Fruit fly (Drosophila melanogaster) whole organism, embryonic: ENCODE data around the gene Sf3b2.

Source experiments
- Atf-2 ChIP-seq: fragments of 200-800 bp; sonication (Bioruptor generic); optimal IDR thresholded peaks from 2 replicates; lab custom pipeline; 2016; ENCODE audit warnings: missing biosample characterization, missing genetic modification characterization
- Bdp1 ChIP-seq: fragments of 200-800 bp; sonication (Bioruptor generic); optimal IDR thresholded peaks from 3 replicates; lab custom pipeline; 2016; ENCODE audit warnings: missing biosample characterization, missing genetic modification characterization
- CG10267 ChIP-seq: fragments of 200-800 bp; sonication (Bioruptor generic); optimal IDR thresholded peaks from 2 replicates; lab custom pipeline; 2018; ENCODE audit warnings: missing biosample characterization, mild to moderate bottlenecking, missing genetic modification characterization, moderate library complexity
- CG11695 ChIP-seq: fragments of 200-800 bp; sonication (Bioruptor generic); IDR thresholded peaks from 3 replicates; pipeline ENCODE4 v1.3.6; 2022; ENCODE audit warnings: missing biosample characterization, missing genetic modification characterization
- CG12155 ChIP-seq: fragments of 200-800 bp; sonication (Bioruptor generic); optimal IDR thresholded peaks from 3 replicates; lab custom pipeline; 2016; ENCODE audit warnings: missing biosample characterization, missing genetic modification characterization
- CG1233 ChIP-seq: fragments of 200-800 bp; sonication (Bioruptor generic); optimal IDR thresholded peaks from 4 replicates; lab custom pipeline; 2018; ENCODE audit warnings: missing biosample characterization, mild to moderate bottlenecking, missing genetic modification characterization
- CG12942 ChIP-seq: fragments of 200-800 bp; sonication (Bioruptor generic); optimal IDR thresholded peaks from 3 replicates; lab custom pipeline; 2016; ENCODE audit warnings: missing biosample characterization, missing genetic modification characterization
- CG13775 ChIP-seq: fragments of 200-800 bp; sonication (Bioruptor generic); optimal IDR thresholded peaks from 3 replicates; lab custom pipeline; 2017; ENCODE audit warnings: missing biosample characterization, mild to moderate bottlenecking, missing genetic modification characterization
- CG15011 ChIP-seq: fragments of 200-800 bp; sonication (Bioruptor generic); optimal IDR thresholded peaks from 3 replicates; lab custom pipeline; 2018; ENCODE audit warnings: missing biosample characterization, mild to moderate bottlenecking, missing genetic modification characterization
- CG15269 ChIP-seq: fragments of 200-800 bp; sonication (Bioruptor generic); optimal IDR thresholded peaks from 2 replicates; lab custom pipeline; 2018; ENCODE audit warnings: missing biosample characterization, mild to moderate bottlenecking, missing genetic modification characterization, moderate library complexity
- CG17568 ChIP-seq: fragments of 200-800 bp; sonication (Bioruptor generic); optimal IDR thresholded peaks from 2 replicates; lab custom pipeline; 2018; ENCODE audit warnings: missing biosample characterization, mild to moderate bottlenecking, missing genetic modification characterization, moderate library complexity
- CG18619 ChIP-seq: fragments of 200-800 bp; sonication (Bioruptor generic); optimal IDR thresholded peaks from 3 replicates; lab custom pipeline; 2017; ENCODE audit warnings: missing biosample characterization, mild to moderate bottlenecking, missing genetic modification characterization
- CG2889 ChIP-seq: fragments of 200-800 bp; sonication (Bioruptor generic); IDR thresholded peaks from 3 replicates; pipeline ENCODE4 v1.3.6; 2022; ENCODE audit warnings: missing biosample characterization, missing genetic modification characterization
- CG31224 ChIP-seq: fragments of 200-800 bp; sonication (Bioruptor generic); IDR thresholded peaks from 2 replicates; pipeline ENCODE4 v1.3.6; 2022; ENCODE audit warnings: missing biosample characterization, missing genetic modification characterization
- CG31441 ChIP-seq: fragments of 200-800 bp; sonication (Bioruptor generic); IDR thresholded peaks from 2 replicates; pipeline ENCODE4 v1.3.6; 2022; ENCODE audit warnings: missing biosample characterization, missing genetic modification characterization
- CG32767 ChIP-seq: fragments of 200-800 bp; sonication (Bioruptor generic); IDR thresholded peaks from 2 replicates; pipeline ENCODE4 v1.3.6; 2022; ENCODE audit warnings: missing biosample characterization, missing genetic modification characterization
- CG3281 ChIP-seq: fragments of 200-800 bp; sonication (Bioruptor generic); optimal IDR thresholded peaks from 3 replicates; lab custom pipeline; 2017; ENCODE audit warnings: missing biosample characterization, mild to moderate bottlenecking, missing genetic modification characterization
- CG34422 ChIP-seq: fragments of 200-800 bp; sonication (Bioruptor generic); IDR thresholded peaks from 3 replicates; pipeline ENCODE4 v1.3.6; 2022; ENCODE audit warnings: missing biosample characterization, missing genetic modification characterization
- CG3726 ChIP-seq: fragments of 200-800 bp; sonication (Bioruptor generic); IDR thresholded peaks from 3 replicates; pipeline ENCODE4, ENCODE4 v1.3.6; 2022; ENCODE audit warnings: missing biosample characterization, missing genetic modification characterization
- CG4360 ChIP-seq: fragments of 200-800 bp; sonication (Bioruptor generic); IDR thresholded peaks from 2 replicates; pipeline ENCODE4 v1.3.6; 2022; ENCODE audit warnings: missing biosample characterization, missing genetic modification characterization
- CG6272 ChIP-seq: fragments of 200-800 bp; sonication (Bioruptor generic); IDR thresholded peaks from 2 replicates; pipeline ENCODE4 v1.3.6; 2022; ENCODE audit warnings: missing biosample characterization, missing genetic modification characterization
- CG6689 ChIP-seq: fragments of 200-800 bp; sonication (Bioruptor generic); IDR thresholded peaks from 2 replicates; pipeline ENCODE4 v1.3.6; 2022; ENCODE audit warnings: missing biosample characterization, missing genetic modification characterization
- CG7839 ChIP-seq: fragments of 200-800 bp; sonication (Bioruptor generic); optimal IDR thresholded peaks from 3 replicates; lab custom pipeline; 2018; ENCODE audit warnings: missing biosample characterization, mild to moderate bottlenecking, missing genetic modification characterization, moderate library complexity
- CG9817 ChIP-seq: fragments of 200-800 bp; sonication (Bioruptor generic); optimal IDR thresholded peaks from 2 replicates; lab custom pipeline; 2018; ENCODE audit warnings: missing biosample characterization, mild to moderate bottlenecking, missing genetic modification characterization, moderate library complexity
- CG9932 ChIP-seq: fragments of 200-800 bp; sonication (Bioruptor generic); IDR thresholded peaks from 2 replicates; pipeline ENCODE4 v1.3.6; 2022; ENCODE audit warnings: missing biosample characterization, missing genetic modification characterization
- Elba2 ChIP-seq: fragments of 200-800 bp; sonication (Bioruptor generic); optimal IDR thresholded peaks from 3 replicates; lab custom pipeline; 2016; ENCODE audit warnings: missing biosample characterization, missing genetic modification characterization
- H15 ChIP-seq: fragments of 200-800 bp; sonication (Bioruptor generic); IDR thresholded peaks from 3 replicates; pipeline ENCODE4 v1.3.6; 2022; ENCODE audit warnings: missing biosample characterization, missing genetic modification characterization
- HHEX ChIP-seq: fragments of 200-800 bp; sonication (Bioruptor generic); optimal IDR thresholded peaks from 3 replicates; lab custom pipeline; 2017; ENCODE audit warnings: missing biosample characterization, mild to moderate bottlenecking, missing genetic modification characterization, missing genetic modification reagents
- HmgZ ChIP-seq: fragments of 200-800 bp; sonication (Bioruptor generic); optimal IDR thresholded peaks from 2 replicates; lab custom pipeline; 2018; ENCODE audit warnings: missing biosample characterization, mild to moderate bottlenecking, missing genetic modification characterization
- Hmr ChIP-seq: fragments of 200-800 bp; sonication (Bioruptor generic); optimal IDR thresholded peaks from 3 replicates; lab custom pipeline; 2017; ENCODE audit warnings: mild to moderate bottlenecking, missing biosample characterization, missing genetic modification reagents, missing genetic modification characterization
- Lhr ChIP-seq: fragments of 200-800 bp; sonication (Bioruptor generic); optimal IDR thresholded peaks from 3 replicates; lab custom pipeline; 2017; ENCODE audit warnings: mild to moderate bottlenecking, missing biosample characterization, missing genetic modification reagents, missing genetic modification characterization
- Mes4 ChIP-seq: fragments of 200-800 bp; sonication (Bioruptor generic); optimal IDR thresholded peaks from 2 replicates; lab custom pipeline; 2016; ENCODE audit warnings: missing biosample characterization, missing genetic modification characterization
- Optix ChIP-seq: fragments of 200-800 bp; sonication (Bioruptor generic); IDR thresholded peaks from 3 replicates; pipeline ENCODE4 v1.3.6; 2022; ENCODE audit warnings: missing biosample characterization, missing genetic modification characterization
- YL-1 ChIP-seq: fragments of 200-800 bp; sonication (Bioruptor generic); optimal IDR thresholded peaks from 3 replicates; lab custom pipeline; 2017; ENCODE audit warnings: missing biosample characterization, mild to moderate bottlenecking, missing genetic modification characterization
- cwo ChIP-seq: fragments of 200-800 bp; sonication (Bioruptor generic); optimal IDR thresholded peaks from 3 replicates; lab custom pipeline; 2017; ENCODE audit warnings: missing biosample characterization, missing genetic modification characterization, mild to moderate bottlenecking, moderate library complexity, missing genetic modification reagents
- dan ChIP-seq: fragments of 200-800 bp; sonication (Bioruptor generic); IDR thresholded peaks from 2 replicates; pipeline ENCODE4 v1.3.6; 2022; ENCODE audit warnings: missing biosample characterization, missing genetic modification characterization
- dmrt11E ChIP-seq: fragments of 200-800 bp; sonication (Bioruptor generic); optimal IDR thresholded peaks from 3 replicates; lab custom pipeline; 2018; ENCODE audit warnings: missing biosample characterization, mild to moderate bottlenecking, missing genetic modification characterization, moderate library complexity
- esg ChIP-seq: fragments of 200-800 bp; sonication (Bioruptor generic); conservative IDR thresholded peaks from 2 replicates; pipeline ENCODE4 v1.3.6; 2022; ENCODE audit warnings: missing biosample characterization, missing genetic modification characterization
- fd64A ChIP-seq: fragments of 200-800 bp; sonication (Bioruptor generic); optimal IDR thresholded peaks from 3 replicates; lab custom pipeline; 2018; ENCODE audit warnings: missing biosample characterization, mild to moderate bottlenecking, missing genetic modification characterization
- gt ChIP-seq: fragments of 200-800 bp; sonication (Bioruptor generic); IDR thresholded peaks from 2 replicates; pipeline ENCODE4 v1.3.6; 2022; ENCODE audit warnings: missing biosample characterization, missing genetic modification characterization
- jumu ChIP-seq: fragments of 200-800 bp; sonication (Bioruptor generic); optimal IDR thresholded peaks from 3 replicates; lab custom pipeline; 2016; ENCODE audit warnings: missing biosample characterization, missing genetic modification characterization
- knrl ChIP-seq: fragments of 200-800 bp; sonication (Bioruptor generic); IDR thresholded peaks from 3 replicates; pipeline ENCODE4 v1.3.6; 2022; ENCODE audit warnings: missing biosample characterization, missing genetic modification characterization; ENCODE audit not compliant: partially characterized antibody
- lmd ChIP-seq: fragments of 200-800 bp; sonication (Bioruptor generic); IDR thresholded peaks from 2 replicates; pipeline ENCODE4 v1.3.6; 2022; ENCODE audit warnings: missing biosample characterization, missing genetic modification characterization
- nerfin-1 ChIP-seq: fragments of 200-800 bp; sonication (Bioruptor generic); optimal IDR thresholded peaks from 3 replicates; lab custom pipeline; 2019; ENCODE audit warnings: missing biosample characterization, mild to moderate bottlenecking, missing genetic modification characterization, moderate library complexity
- pros ChIP-seq: fragments of 200-800 bp; sonication (Bioruptor generic); optimal IDR thresholded peaks from 3 replicates; lab custom pipeline; 2019; ENCODE audit warnings: missing biosample characterization, mild to moderate bottlenecking, missing genetic modification characterization, moderate library complexity
- sc ChIP-seq, 3 experiments: fragments of >200 bp in 2 of 3; fragments of 200-800 bp in 1 of 3; sonication (Bioruptor generic) in 1 of 3; optimal IDR thresholded peaks; 2 replicates in 2 of 3; 3 replicates in 1 of 3; lab custom pipeline; 2017; ENCODE audit warnings: mild to moderate bottlenecking in 1 of 3, missing biosample characterization in 1 of 3, missing genetic modification characterization in 1 of 3, missing genetic modification reagents in 1 of 3
- sob ChIP-seq: fragments of 200-800 bp; sonication (Bioruptor generic); IDR thresholded peaks from 2 replicates; pipeline ENCODE4 v1.3.6; 2022; ENCODE audit warnings: missing biosample characterization, missing genetic modification characterization
- toy ChIP-seq: fragments of 200-800 bp; sonication (Bioruptor generic); IDR thresholded peaks from 2 replicates; pipeline ENCODE4 v1.3.6; 2022; ENCODE audit warnings: missing biosample characterization, missing genetic modification characterization
- wek ChIP-seq: fragments of 200-800 bp; sonication (Bioruptor generic); optimal IDR thresholded peaks from 3 replicates; lab custom pipeline; 2018; ENCODE audit warnings: missing biosample characterization, mild to moderate bottlenecking, missing genetic modification characterization, moderate library complexity

Gene Sf3b2

dm6 chr2L:3055710-3056447 is 26.9 kb upstream of the Sf3b2 start (continued):
- TF ChIP-seq HmgZ (tag; lab: Kevin White, UChicago) (no peak), CG15269 (no peak), CG12155 (GFP tag; lab: Kevin White, UChicago) (peak; percentile 23), CG11695 (GFP tag; lab: Robert Waterston, UW) (peak; percentile 24; the same call in 1 of the 3 replicates), nerfin-1 (tag; lab: Kevin White, UChicago) (no peak), CG18619 (peak; percentile 71), Mes4 (GFP tag; lab: Kevin White, UChicago) (no peak), CG34422 (GFP tag; lab: Robert Waterston, UW) (no peak), CG7839 (tag; lab: Kevin White, UChicago) (peak; percentile 56), CG3726 (GFP tag; lab: Robert Waterston, UW) (no peak), Optix (GFP tag; lab: Robert Waterston, UW) (no peak), jumu (GFP tag; lab: Kevin White, UChicago) (peak; percentile 31), CG10267 (tag; lab: Kevin White, UChicago) (peak; percentile 6), dmrt11E (tag; lab: Kevin White, UChicago) (peak; percentile 10), toy (no peak), Bdp1 (GFP tag; lab: Kevin White, UChicago) (peak; percentile 11), sc (optimal IDR thresholded peaks at IDR 0.05; lab: Kevin White, UChicago) (no peak), sc (GFP tag; optimal IDR thresholded peaks at IDR 0.05; lab: Kevin White, UChicago) (peak; percentile 22), CG32767 (GFP tag; lab: Robert Waterston, UW) (no peak), gt (GFP tag; lab: Robert Waterston, UW) (no peak), CG31224 (GFP tag; lab: Robert Waterston, UW) (no peak), CG9817 (tag; lab: Kevin White, UChicago) (peak; percentile 5), cwo (GFP tag; lab: Kevin White, UChicago) (peak; percentile 94), sob (GFP tag; lab: Robert Waterston, UW) (no peak), CG13775 (GFP tag; lab: Kevin White, UChicago) (peak; percentile 2), YL-1 (no peak), CG6689 (peak; percentile 44), dan (GFP tag; lab: Robert Waterston, UW) (no peak), Hmr (GFP tag; lab: Kevin White, UChicago) (peak; percentile 60), wek (GFP tag; lab: Kevin White, UChicago) (no peak), CG9932 (peak; percentile 55; the same call in 1 of the 2 replicates), CG1233 (GFP tag; lab: Kevin White, UChicago) (peak; percentile 12), CG6272 (GFP tag; lab: Robert Waterston, UW) (no peak), CG2889 (GFP tag; lab: Robert Waterston, UW) (no peak), Elba2 (GFP tag; lab: Kevin White, UChicago) (no peak), CG12942 (GFP tag; lab: Kevin White, UChicago) (peak; percentile 30), pros (GFP tag; lab: Kevin White, UChicago) (no peak), esg (GFP tag; lab: Robert Waterston, UW) (no peak), CG15011 (no peak), HHEX (GFP tag; lab: Kevin White, UChicago) (peak; percentile 3), knrl (0 out of 3 replicates have a peak, but pooled peaks have one; percentile 25), CG31441 (GFP tag; lab: Robert Waterston, UW) (peak; percentile 48), CG3281 (GFP tag; lab: Kevin White, UChicago) (peak; percentile 66), Lhr (GFP tag; lab: Kevin White, UChicago) (no peak), lmd (GFP tag; lab: Robert Waterston, UW) (peak; percentile 23; the same call in 1 of the 2 replicates), fd64A (GFP tag; lab: Kevin White, UChicago) (no peak), H15 (GFP tag; lab: Robert Waterston, UW) (0 out of 3 replicates have a peak, but pooled peaks have one; percentile 12), CG17568 (GFP tag; lab: Kevin White, UChicago) (no peak), Atf-2 (peak; percentile 33), CG4360 (GFP tag; lab: Robert Waterston, UW) (no peak)
